Worm (Caenorhabditis elegans) whole organism, L2 larva: Measurements from ENCODE around the gene Y42H9AR.4.

Experiments
- F13H6.1 ChIP-seq: sonication (generic microtip); optimal IDR thresholded peaks from 2 replicates; lab custom pipeline; 2016; ENCODE audit warnings: missing genetic modification characterization, missing compliant biosample characterization
- ZK546.5 ChIP-seq: sonication (generic microtip); optimal IDR thresholded peaks from 2 replicates; lab custom pipeline; 2017; ENCODE audit warnings: missing biosample characterization, missing genetic modification characterization
- ama-1 ChIP-seq: fragments of 150-350 bp; optimal IDR thresholded peaks from 2 replicates; lab custom pipeline; 2018; ENCODE audit warnings: inconsistent platforms
- blmp-1 ChIP-seq: sonication (generic microtip); optimal IDR thresholded peaks from 2 replicates; lab custom pipeline; 2017; ENCODE audit warnings: missing genetic modification characterization, mild to moderate bottlenecking, missing compliant biosample characterization, antibody characterized with exemption, moderate library complexity; ENCODE audit not compliant: insufficient read depth
- crh-2 ChIP-seq: sonication (generic microtip); optimal IDR thresholded peaks from 2 replicates; lab custom pipeline; 2017; ENCODE audit warnings: missing biosample characterization, missing genetic modification characterization
- mbf-1 ChIP-seq: sonication (generic microtip); optimal IDR thresholded peaks from 2 replicates; lab custom pipeline; 2017; ENCODE audit warnings: missing biosample characterization, missing genetic modification characterization
- nhr-10 ChIP-seq: sonication (generic microtip); optimal IDR thresholded peaks from 2 replicates; lab custom pipeline; 2017; ENCODE audit warnings: missing biosample characterization, missing genetic modification characterization
- nhr-12 ChIP-seq: fragments of 150-350 bp; optimal IDR thresholded peaks from 2 replicates; lab custom pipeline; 2014; ENCODE audit warnings: missing biosample characterization, missing genetic modification characterization
- nhr-237 ChIP-seq: fragments of 150-350 bp; optimal IDR thresholded peaks from 2 replicates; lab custom pipeline; 2014; ENCODE audit warnings: missing biosample characterization, missing genetic modification characterization
- unc-62 ChIP-seq: fragments of 150-350 bp; optimal IDR thresholded peaks from 2 replicates; lab custom pipeline; 2014; ENCODE audit warnings: missing biosample characterization, missing genetic modification reagents, missing genetic modification characterization
- ztf-11 ChIP-seq: sonication (generic microtip); optimal IDR thresholded peaks from 2 replicates; lab custom pipeline; 2017; ENCODE audit warnings: missing biosample characterization, missing genetic modification characterization

The Y42H9AR.4 gene

DNA sequence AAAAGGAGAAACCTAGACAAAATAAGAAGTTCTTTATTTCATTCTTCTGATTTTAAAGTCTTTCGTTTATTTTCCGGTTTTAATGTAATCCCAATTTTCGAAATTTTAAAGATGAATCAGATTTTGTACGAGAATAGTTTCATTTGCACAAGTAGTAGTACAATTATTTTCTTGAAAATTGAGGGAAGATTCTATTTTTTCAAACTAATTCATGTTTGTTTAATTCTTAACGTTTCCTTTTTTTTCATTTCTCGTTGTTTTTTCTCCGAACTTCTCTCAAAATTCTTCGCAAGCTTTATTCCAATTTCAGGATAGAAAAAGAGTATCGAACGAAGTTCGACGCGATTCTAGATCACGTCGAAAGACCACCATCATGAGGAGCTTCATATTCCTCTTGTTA lies 49.7 kb downstream of the Y42H9AR.4 start, which contains the start of gene sax-7:
Gene sax-7 (plus strand): TSS at position 301 of the 400 bp plus-strand sequence.
- TF ChIP-seq ztf-11 (tag; lab: Kevin White, UChicago) (no peak), F13H6.1 (tag; lab: Kevin White, UChicago) (no peak), blmp-1 (no peak), mbf-1 (tag; lab: Kevin White, UChicago) (no peak), nhr-10 (tag; lab: Kevin White, UChicago) (no peak), nhr-237 (tag; lab: Kevin White, UChicago) (no peak), ZK546.5 (tag; lab: Kevin White, UChicago) (no peak), unc-62 (GFP tag; lab: Kevin White, UChicago) (no peak), nhr-12 (tag; lab: Kevin White, UChicago) (no peak)

DNA sequence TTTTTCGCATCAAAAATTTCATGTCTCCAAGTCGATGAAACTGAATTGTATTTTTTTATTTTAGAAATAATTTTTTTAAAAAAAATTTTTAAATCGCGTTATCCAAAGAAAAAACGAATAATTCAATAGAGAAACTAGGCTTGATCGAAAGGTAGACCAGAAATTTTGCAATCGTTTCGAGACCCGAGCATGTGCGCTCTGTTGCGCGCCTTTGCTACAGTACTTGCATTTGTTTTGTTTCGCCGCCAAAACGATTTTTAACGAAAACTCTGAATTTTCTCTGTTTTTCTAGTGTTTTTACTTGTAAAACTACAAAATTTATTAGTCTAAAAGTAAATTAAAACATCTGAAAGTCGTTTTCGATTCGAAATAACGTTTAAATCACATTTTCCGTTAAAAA lies 50.8 kb downstream of the Y42H9AR.4 start:
- TF ChIP-seq crh-2 (tag; lab: Kevin White, UChicago) (no peak), nhr-10 (tag; lab: Kevin White, UChicago) (no peak), ama-1 (lab: Kevin White, UChicago) (no peak)
- TF ChIP-seq, all 48 proteins: peak for 0
